Worm (Caenorhabditis elegans) whole organism, midembryonic: ENCODE data around the gene madf-8.

Source experiments
- T22C8.4 ChIP-seq: fragments of 200-800 bp; sonication (Bioruptor generic); IDR thresholded peaks from 2 replicates; pipeline ENCODE4 v1.3.6; 2022; ENCODE audit warnings: missing genetic modification characterization, missing compliant biosample characterization
- cog-1 ChIP-seq: sonication (generic microtip); optimal IDR thresholded peaks from 2 replicates; lab custom pipeline; 2016; ENCODE audit warnings: missing genetic modification characterization, missing compliant biosample characterization
- flt-1 ChIP-seq: fragments of 200-800 bp; sonication (Bioruptor generic); IDR thresholded peaks from 2 replicates; pipeline ENCODE4 v1.3.6; 2022; ENCODE audit warnings: missing genetic modification characterization, missing compliant biosample characterization
- ref-1 ChIP-seq: fragments of 200-800 bp; sonication (Bioruptor generic); conservative IDR thresholded peaks from 2 replicates; pipeline ENCODE4 v1.3.6; 2022; ENCODE audit warnings: missing genetic modification reagents, missing genetic modification characterization, missing compliant biosample characterization
- tab-1 ChIP-seq: fragments of 200-800 bp; sonication (Bioruptor generic); IDR thresholded peaks from 2 replicates; pipeline ENCODE4 v1.3.6; 2022; ENCODE audit warnings: missing genetic modification characterization, missing compliant biosample characterization
- ztf-23 ChIP-seq: fragments of 200-800 bp; sonication (Bioruptor generic); IDR thresholded peaks from 2 replicates; pipeline ENCODE4 v1.3.6; 2022; ENCODE audit warnings: missing genetic modification reagents, missing genetic modification characterization, missing compliant biosample characterization
- ztf-29 ChIP-seq: fragments of 200-800 bp; sonication (Bioruptor generic); IDR thresholded peaks from 2 replicates; pipeline ENCODE4 v1.3.6; 2022; ENCODE audit warnings: missing genetic modification reagents, missing genetic modification characterization, missing compliant biosample characterization

DNA sequence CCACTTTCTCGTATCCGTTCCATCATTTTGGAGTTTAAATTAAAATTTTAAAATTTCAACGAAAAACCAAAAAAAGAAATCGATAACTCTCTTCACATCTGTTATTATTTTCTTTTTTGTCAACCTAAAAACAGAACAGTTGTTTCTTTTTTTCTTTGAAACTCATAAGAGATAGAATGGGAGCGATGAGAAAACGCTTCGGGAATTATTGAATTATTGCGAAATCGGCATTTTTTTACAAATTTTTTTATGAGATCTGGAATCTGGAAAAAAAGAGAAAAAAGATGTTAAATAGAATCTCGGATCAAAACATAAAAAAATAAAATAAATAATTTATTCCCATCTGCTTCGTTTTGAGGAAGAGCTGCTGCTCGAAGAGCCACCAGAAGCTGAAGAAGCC is 6.8 kb upstream of the madf-8 start, which contains the start of gene C46F11.5:
- no peak for TF ChIP-seq ztf-23 (GFP tag; lab: Robert Waterston, UW)
- TF ChIP-seq T22C8.4 = no peak
- no peak for TF ChIP-seq ztf-29 (GFP tag; lab: Robert Waterston, UW)
- no peak for TF ChIP-seq cog-1
- no peak for TF ChIP-seq tab-1
- TF ChIP-seq ref-1 = no peak
- TF ChIP-seq flt-1 (GFP tag; lab: Robert Waterston, UW) = no peak
